Worm (Caenorhabditis elegans): ENCODE results near the gene cct-5.

Gene cct-5

DNA sequence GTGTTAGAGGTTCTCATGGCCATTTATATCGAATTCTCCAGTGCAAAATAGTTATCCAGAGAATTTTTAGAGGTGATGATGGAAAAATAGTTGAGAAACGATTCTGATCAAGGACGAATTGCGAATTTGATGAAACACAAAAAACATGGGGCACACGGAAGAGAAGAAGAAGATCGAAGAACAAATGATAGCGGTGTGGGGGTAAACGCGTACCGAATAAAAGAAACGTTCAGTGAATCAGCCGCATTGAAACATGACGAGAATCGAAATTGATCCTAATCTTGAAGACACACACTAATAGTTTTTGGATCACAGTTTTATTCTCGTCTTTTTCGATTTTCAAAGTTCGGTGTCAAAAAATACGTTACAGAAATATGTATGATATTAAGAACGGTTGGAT is 12.7 kb downstream of the cct-5 start:
- TF ChIP-seq nhr-28 (tag; optimal IDR thresholded peaks at IDR 0.05) (no peak), ets-5 (GFP tag; IDR thresholded peaks at IDR 0.05) (no peak), mep-1 (tag; optimal IDR thresholded peaks at IDR 0.05) (no peak), blmp-1 (tag; optimal IDR thresholded peaks at IDR 0.05) (peak; percentile 36), lin-13 (GFP tag; optimal IDR thresholded peaks at IDR 0.05) (no peak), zip-4 (GFP tag; optimal IDR thresholded peaks at IDR 0.05) (no peak), hlh-17 (GFP tag; optimal IDR thresholded peaks at IDR 0.05; ENCODE audit: borderline replicate concordance) (no peak)

ce11 chrIII:4494541-4495010 is 13.3 kb downstream of the cct-5 start:
- TF ChIP-seq nhr-20 (tag; optimal IDR thresholded peaks at IDR 0.05) = peak; percentile 76
- no peak for TF ChIP-seq fkh-10 (GFP tag; optimal IDR thresholded peaks at IDR 0.05)
- TF ChIP-seq pax-3 (tag; optimal IDR thresholded peaks at IDR 0.05) = peak; percentile 9
- peak; percentile 12 for TF ChIP-seq pag-3 (tag; optimal IDR thresholded peaks at IDR 0.05; ENCODE audit: borderline replicate concordance, insufficient read depth)
- peak; percentile 23 to 49 (median 32) for TF ChIP-seq dpl-1 (GFP tag; optimal IDR thresholded peaks at IDR 0.05)
- TF ChIP-seq nhr-77 (tag; optimal IDR thresholded peaks at IDR 0.05) = peak; percentile 39
- peak; percentile 59 for TF ChIP-seq elt-2 (tag; optimal IDR thresholded peaks at IDR 0.05)
- TF ChIP-seq sup-37 (GFP tag; optimal IDR thresholded peaks at IDR 0.05) = no peak
- TF ChIP-seq blmp-1 (tag; optimal IDR thresholded peaks at IDR 0.05) = peak; percentile 90
- TF ChIP-seq nhr-85 (tag) = peak; percentile 96
- TF ChIP-seq nhr-71 (tag; optimal IDR thresholded peaks at IDR 0.05) = peak; percentile 75
- peak; percentile 78 for TF ChIP-seq nhr-90 (tag; optimal IDR thresholded peaks at IDR 0.05; ENCODE audit: poor library complexity)
- TF ChIP-seq xbp-1 (tag; optimal IDR thresholded peaks at IDR 0.05) = peak; percentile 4
- peak; percentile 76 for TF ChIP-seq lin-14 (GFP tag; optimal IDR thresholded peaks at IDR 0.05)
- TF ChIP-seq unc-130 (tag; optimal IDR thresholded peaks at IDR 0.05) = peak; percentile 49
- peak; percentile 4 for TF ChIP-seq mef-2 (tag; optimal IDR thresholded peaks at IDR 0.05)
- peak; percentile 26 to 63 for TF ChIP-seq lsy-2 (tag; optimal IDR thresholded peaks at IDR 0.05)
- peak; percentile 54 for TF ChIP-seq tbx-2 (tag; optimal IDR thresholded peaks at IDR 0.05)
- TF ChIP-seq elt-3 (tag; optimal IDR thresholded peaks at IDR 0.05) = peak in 4 of 6 experiments; percentile 50 to 99 (median 70)
- TF ChIP-seq efl-1 (optimal IDR thresholded peaks at IDR 0.05) = peak in 1 of 2 experiments; percentile 12
- TF ChIP-seq efl-1 (GFP tag; optimal IDR thresholded peaks at IDR 0.05 in 1 of 2) = peak in 1 of 2 experiments; percentile 22
- no peak for TF ChIP-seq sox-4 (tag; optimal IDR thresholded peaks at IDR 0.05)
- peak in 1 of 2 experiments; percentile 69 for TF ChIP-seq mdl-1 (tag; optimal IDR thresholded peaks at IDR 0.05)
- TF ChIP-seq lin-35 (GFP tag; optimal IDR thresholded peaks at IDR 0.05) = peak; percentile 25 to 74
- peak; percentile 15 for TF ChIP-seq mep-1 (tag; optimal IDR thresholded peaks at IDR 0.05)
- TF ChIP-seq tlp-1 (tag; optimal IDR thresholded peaks at IDR 0.05) = no peak
- peak; percentile 45 for TF ChIP-seq skn-1 (tag; optimal IDR thresholded peaks at IDR 0.05)
- no peak for TF ChIP-seq ama-1 (optimal IDR thresholded peaks at IDR 0.05)
- no peak for TF ChIP-seq ceh-82 (tag; optimal IDR thresholded peaks at IDR 0.05)
- no peak for TF ChIP-seq mab-9 (GFP tag; IDR thresholded peaks at IDR 0.05)
- no peak for TF ChIP-seq snpc-4 (tag; optimal IDR thresholded peaks at IDR 0.05)
- peak; percentile 41 for TF ChIP-seq C16A3.4 (tag; optimal IDR thresholded peaks at IDR 0.05)
- TF ChIP-seq nhr-19 (GFP tag; conservative IDR thresholded peaks at IDR 0.05) = peak; percentile 60
- TF ChIP-seq snu-23 (GFP tag; optimal IDR thresholded peaks at IDR 0.05) = peak; percentile 75
- peak; percentile 37 for TF ChIP-seq nhr-47 (tag; optimal IDR thresholded peaks at IDR 0.05)

Measured in whole organism, L1 larva.